Worm (Caenorhabditis elegans): ENCODE data around the gene Y54G2A.57.
A peak's percentile ranks its signal among the peaks of the same experiment; 100 is the strongest.

Y54G2A.57 gene

DNA sequence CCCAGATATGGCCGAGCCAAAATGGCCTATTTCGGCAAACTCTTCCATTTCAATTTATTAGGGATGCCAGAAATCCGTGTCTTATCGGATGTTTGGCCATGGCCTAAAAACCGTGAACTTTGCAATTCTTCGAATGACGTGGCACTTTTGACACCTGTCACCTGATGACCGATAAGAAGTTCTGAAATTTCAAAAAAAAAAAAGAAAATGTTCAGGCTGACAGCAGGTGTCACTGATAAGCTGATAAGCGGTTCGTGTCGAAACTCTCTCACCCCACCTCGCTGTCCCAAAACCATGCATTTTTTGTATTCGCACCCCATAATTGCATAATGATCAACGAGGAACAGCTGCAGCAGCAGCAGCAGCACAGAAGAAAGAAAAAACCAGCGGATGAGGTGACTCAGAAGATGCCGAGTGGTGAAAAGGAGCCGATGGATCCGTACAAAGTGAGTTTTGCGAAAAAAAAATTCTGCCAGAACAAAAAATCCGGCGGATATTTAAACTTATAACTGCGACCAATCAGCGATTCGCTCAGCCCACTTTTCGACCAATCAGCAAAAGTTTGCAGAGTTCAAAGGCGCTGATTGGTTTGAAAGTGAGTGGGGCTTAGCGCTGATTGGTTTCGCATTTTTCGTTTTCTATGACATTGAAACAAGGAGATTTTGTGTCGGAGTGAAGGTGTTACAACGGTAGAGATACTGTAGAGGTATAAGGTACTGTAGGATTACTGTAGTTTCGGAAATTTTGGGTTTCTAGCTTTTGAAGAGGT is 42.8 kb downstream of the Y54G2A.57 start, which contains the start of the genes Y54G2A.28 and vrp-1 (continued):
- TF ChIP-seq mel-28 (tag; optimal IDR thresholded peaks at IDR 0.05; ENCODE audit: borderline replicate concordance), result no peak
- no peak for TF ChIP-seq lin-35 (GFP tag; optimal IDR thresholded peaks at IDR 0.05)
- TF ChIP-seq ZK185.1 (tag; optimal IDR thresholded peaks at IDR 0.05; ENCODE audit: poor library complexity, severe bottlenecking), result no peak
- TF ChIP-seq nfya-2 (GFP tag; IDR thresholded peaks at IDR 0.05), result no peak
- TF ChIP-seq gei-17 (GFP tag; optimal IDR thresholded peaks at IDR 0.05), result no peak
- peak; percentile 24 for TF ChIP-seq pha-4 (tag; optimal IDR thresholded peaks at IDR 0.05)
- no peak for TF ChIP-seq fkh-3 (tag; optimal IDR thresholded peaks at IDR 0.05)
- TF ChIP-seq madf-10 (tag; optimal IDR thresholded peaks at IDR 0.05), result peak; percentile 1
- no peak for TF ChIP-seq tbx-9 (tag; optimal IDR thresholded peaks at IDR 0.05; ENCODE audit: borderline replicate concordance)
- no peak for TF ChIP-seq madf-6 (GFP tag; IDR thresholded peaks at IDR 0.05)
- no peak for TF ChIP-seq B0019.2 (GFP tag; conservative IDR thresholded peaks at IDR 0.05)
- TF ChIP-seq F22D6.2 (tag; optimal IDR thresholded peaks at IDR 0.05), result no peak
- no peak for TF ChIP-seq K12H6.12 (tag; optimal IDR thresholded peaks at IDR 0.05)
- no peak for TF ChIP-seq pbrm-1 (GFP tag; IDR thresholded peaks at IDR 0.05)
- no peak for TF ChIP-seq cebp-2 (GFP tag; IDR thresholded peaks at IDR 0.05)
- TF ChIP-seq him-1 (tag; optimal IDR thresholded peaks at IDR 0.05), result no peak
- no peak for TF ChIP-seq nhr-120 (GFP tag; IDR thresholded peaks at IDR 0.05)
- TF ChIP-seq ccch-3 (GFP tag; optimal IDR thresholded peaks at IDR 0.05), result no peak
- peak; percentile 8 for TF ChIP-seq chd-7 (tag; optimal IDR thresholded peaks at IDR 0.05)
- TF ChIP-seq egl-44 (GFP tag; IDR thresholded peaks at IDR 0.05), result no peak
- TF ChIP-seq bed-1 (GFP tag; IDR thresholded peaks at IDR 0.05), result no peak
- no peak for TF ChIP-seq sea-2 (GFP tag; IDR thresholded peaks at IDR 0.05)
- peak; percentile 10 for TF ChIP-seq attf-5 (GFP tag; optimal IDR thresholded peaks at IDR 0.05)
- no peak for TF ChIP-seq rec-8 (tag; optimal IDR thresholded peaks at IDR 0.05)
- TF ChIP-seq F39B2.1 (GFP tag; IDR thresholded peaks at IDR 0.05), result no peak
- TF ChIP-seq ztf-3 (GFP tag; optimal IDR thresholded peaks at IDR 0.05), result no peak
- TF ChIP-seq lsy-27 (tag; optimal IDR thresholded peaks at IDR 0.05; ENCODE audit: borderline replicate concordance, insufficient read depth), result no peak
- TF ChIP-seq snpc-1.3 (tag; optimal IDR thresholded peaks at IDR 0.05; ENCODE audit: insufficient read depth), result no peak
- no peak for TF ChIP-seq madf-8 (GFP tag; conservative IDR thresholded peaks at IDR 0.05)
- peak; percentile 5 for TF ChIP-seq tlf-1 (GFP tag; optimal IDR thresholded peaks at IDR 0.05)
- TF ChIP-seq Y67H2A.10 (GFP tag; conservative IDR thresholded peaks at IDR 0.05), result no peak
- no peak for TF ChIP-seq ztf-28 (GFP tag; IDR thresholded peaks at IDR 0.05)
- no peak for TF ChIP-seq ceh-40 (GFP tag; IDR thresholded peaks at IDR 0.05)
- no peak for TF ChIP-seq ztf-25 (GFP tag; IDR thresholded peaks at IDR 0.05)
- no peak for TF ChIP-seq dpff-1 (tag; optimal IDR thresholded peaks at IDR 0.05)
- no peak for TF ChIP-seq snpc-3.4 (tag; optimal IDR thresholded peaks at IDR 0.05)
- TF ChIP-seq xnd-1 (tag; optimal IDR thresholded peaks at IDR 0.05), result no peak
- TF ChIP-seq ztf-18 (tag; optimal IDR thresholded peaks at IDR 0.05), result no peak
- no peak for TF ChIP-seq lag-1 (GFP tag; IDR thresholded peaks at IDR 0.05)
- peak; percentile 94 to 96 for TF ChIP-seq let-607 (tag; optimal IDR thresholded peaks at IDR 0.05)
- TF ChIP-seq T26A5.8 (tag; optimal IDR thresholded peaks at IDR 0.05), result no peak
- no peak for TF ChIP-seq hlh-26 (GFP tag; conservative IDR thresholded peaks at IDR 0.05)
- no peak for TF ChIP-seq egrh-3 (GFP tag; IDR thresholded peaks at IDR 0.05)
- TF ChIP-seq nhr-179 (tag; optimal IDR thresholded peaks at IDR 0.05), result no peak

Data from whole organism, young adult.